Worm (Caenorhabditis elegans): Measurements from ENCODE around the gene T05A8.11.

T05A8.11 gene

ce11 chrII:2707872-2708271, 17.6 kb downstream of the T05A8.11 start, which contains the start of gene Y47G7B.2:
Gene Y47G7B.2 (minus strand): TSS chrII:2708014.
- TF ChIP-seq attf-5 (GFP tag; optimal IDR thresholded peaks at IDR 0.05), result peak; percentile 18
- TF ChIP-seq ztf-28 (GFP tag; IDR thresholded peaks at IDR 0.05), result no peak
- TF ChIP-seq hmg-1.2 (GFP tag; IDR thresholded peaks at IDR 0.05), result peak; percentile 59; the same call in 1 of the 2 replicates
- no peak for TF ChIP-seq F33H1.4 (GFP tag; IDR thresholded peaks at IDR 0.05)

ce11 chrII:2705200-2705599, 20.3 kb downstream of the T05A8.11 start, which contains the start of gene srh-128:
Gene srh-128 (minus strand): TSS chrII:2705300.
- TF ChIP-seq F23B12.7 (tag; optimal IDR thresholded peaks at IDR 0.05; ENCODE audit: insufficient read depth), result no peak
- no peak for TF ChIP-seq F39B2.1 (GFP tag; IDR thresholded peaks at IDR 0.05)
- no peak for TF ChIP-seq ceh-58 (GFP tag; IDR thresholded peaks at IDR 0.05)
- TF ChIP-seq T07F8.4 (tag; optimal IDR thresholded peaks at IDR 0.05), result no peak
- no peak for TF ChIP-seq zfh-2 (GFP tag; conservative IDR thresholded peaks at IDR 0.05)
- TF ChIP-seq hlh-12 (tag; optimal IDR thresholded peaks at IDR 0.05), result no peak
- TF ChIP-seq nfyb-1 (GFP tag; IDR thresholded peaks at IDR 0.05), result no peak
- no peak for TF ChIP-seq akir-1 (GFP tag; optimal IDR thresholded peaks at IDR 0.05)

DNA sequence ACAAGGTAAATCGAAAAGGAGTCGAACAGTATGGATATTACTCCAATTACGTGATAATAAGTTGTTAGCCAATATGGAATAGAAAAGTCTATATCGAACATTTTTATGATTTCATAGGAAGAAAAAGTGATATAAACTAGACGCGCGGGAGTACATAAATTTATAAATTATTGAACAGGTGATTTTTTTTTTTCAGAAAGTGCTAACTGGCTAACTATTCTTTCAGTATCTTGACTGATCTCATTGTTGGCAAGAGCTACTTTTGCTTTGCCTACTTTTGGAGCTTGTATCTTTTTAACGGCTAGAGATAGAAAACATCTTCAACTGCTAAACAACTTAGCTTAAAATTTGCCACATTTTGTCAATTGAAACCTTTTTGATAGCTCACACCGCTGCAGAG, 22.7 kb downstream of the T05A8.11 start, which contains the start of gene sri-60:
TSS of gene sri-60 (minus strand) at position 101 of the 400 bp plus-strand sequence.
- no peak for TF ChIP-seq bed-2 (GFP tag; IDR thresholded peaks at IDR 0.05)
- TF ChIP-seq dpff-1 (tag; optimal IDR thresholded peaks at IDR 0.05), result no peak
- TF ChIP-seq hmg-20 (GFP tag; IDR thresholded peaks at IDR 0.05), result no peak
- TF ChIP-seq B0035.1 (tag; optimal IDR thresholded peaks at IDR 0.05), result no peak
- no peak for TF ChIP-seq egl-18 (GFP tag; IDR thresholded peaks at IDR 0.05)
- TF ChIP-seq lag-1 (GFP tag; IDR thresholded peaks at IDR 0.05), result no peak
- no peak for TF ChIP-seq madf-8 (GFP tag; conservative IDR thresholded peaks at IDR 0.05)

- TF ChIP-seq atf-7 (tag; optimal IDR thresholded peaks at IDR 0.05), result no peak
- no peak for TF ChIP-seq him-1 (tag; optimal IDR thresholded peaks at IDR 0.05)
- TF ChIP-seq mel-28 (tag; optimal IDR thresholded peaks at IDR 0.05; ENCODE audit: borderline replicate concordance), result no peak
- TF ChIP-seq C06A6.2 (GFP tag; conservative IDR thresholded peaks at IDR 0.05), result no peak
- no peak for TF ChIP-seq mcd-1 (GFP tag; IDR thresholded peaks at IDR 0.05)
- no peak for TF ChIP-seq fkh-3 (tag; optimal IDR thresholded peaks at IDR 0.05)
- no peak for TF ChIP-seq F39B2.1 (GFP tag; IDR thresholded peaks at IDR 0.05)
- no peak for TF ChIP-seq lin-35 (GFP tag; optimal IDR thresholded peaks at IDR 0.05)
- TF ChIP-seq F37B4.10 (GFP tag; IDR thresholded peaks at IDR 0.05), result no peak
- TF ChIP-seq Y53G8AR.9 (GFP tag; conservative IDR thresholded peaks at IDR 0.05), result no peak
- TF ChIP-seq akir-1 (GFP tag; optimal IDR thresholded peaks at IDR 0.05), result no peak
- no peak for TF ChIP-seq snpc-1.1 (tag; optimal IDR thresholded peaks at IDR 0.05; ENCODE audit: insufficient read depth)
- no peak for TF ChIP-seq bed-2 (GFP tag; IDR thresholded peaks at IDR 0.05)
- TF ChIP-seq Y53F4B.3 (GFP tag; IDR thresholded peaks at IDR 0.05), result no peak
- no peak for TF ChIP-seq madf-6 (GFP tag; IDR thresholded peaks at IDR 0.05)
- TF ChIP-seq let-526 (GFP tag; IDR thresholded peaks at IDR 0.05), result no peak
Observed at ce11 chrII:2700229-2700628, 25.2 kb downstream of the T05A8.11 start, which contains the start of gene sri-61. Gene sri-61 (minus strand): TSS chrII:2700329.

DNA sequence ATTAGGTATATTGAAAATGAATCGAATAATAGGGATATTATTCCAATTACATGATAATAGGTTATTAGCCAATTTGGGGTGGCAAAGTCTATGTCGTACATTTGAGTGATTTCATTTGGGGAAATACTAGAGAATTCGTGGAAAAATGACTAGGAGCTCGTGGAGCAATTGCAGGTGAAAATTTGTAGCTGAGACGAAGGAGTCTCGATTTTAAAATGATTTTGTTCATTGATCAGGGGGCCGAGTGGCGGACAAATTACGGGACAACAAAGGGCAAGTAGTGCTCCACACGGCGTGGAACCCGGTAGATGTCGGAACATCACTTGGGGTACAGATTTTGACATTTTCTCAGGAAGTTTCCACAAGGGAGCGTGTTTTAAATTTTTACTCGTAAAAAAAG, 27.1 kb downstream of the T05A8.11 start, which contains the start of gene sri-62:
TSS of gene sri-62 (minus strand) at position 101 of the 400 bp plus-strand sequence.
- no peak for TF ChIP-seq lin-35 (GFP tag; optimal IDR thresholded peaks at IDR 0.05)
